Worm (Caenorhabditis elegans) whole organism, L2 larva: ENCODE results near the gene tbc-19.

Source experiments
- ama-1 ChIP-seq: fragments of 150-350 bp; optimal IDR thresholded peaks from 2 replicates; lab custom pipeline; 2018; ENCODE audit warnings: inconsistent platforms
- elt-1 ChIP-seq: fragments of 150-350 bp; optimal IDR thresholded peaks from 2 replicates; lab custom pipeline; 2014; ENCODE audit warnings: missing biosample characterization, missing genetic modification characterization
- fos-1 ChIP-seq: fragments of 150-350 bp; optimal IDR thresholded peaks from 2 replicates; lab custom pipeline; 2014; ENCODE audit warnings: missing biosample characterization, missing genetic modification characterization
- lin-39 ChIP-seq: fragments of 150-350 bp; optimal IDR thresholded peaks from 2 replicates; lab custom pipeline; 2014; ENCODE audit warnings: missing biosample characterization, missing genetic modification reagents, missing genetic modification characterization
- lsy-2 ChIP-seq, 2 experiments: fragments of 150-350 bp in 1 of 2; sonication (generic microtip) in 1 of 2; optimal IDR thresholded peaks; 2 replicates each; lab custom pipeline; 2014 to 2017; ENCODE audit warnings: missing biosample characterization in 2 of 2, missing genetic modification characterization in 2 of 2
- nhr-10 ChIP-seq: sonication (generic microtip); optimal IDR thresholded peaks from 2 replicates; lab custom pipeline; 2017; ENCODE audit warnings: missing biosample characterization, missing genetic modification characterization
- nhr-21 ChIP-seq: fragments of 150-350 bp; optimal IDR thresholded peaks from 2 replicates; lab custom pipeline; 2014; ENCODE audit warnings: missing biosample characterization, missing genetic modification characterization
- nhr-237 ChIP-seq: fragments of 150-350 bp; optimal IDR thresholded peaks from 2 replicates; lab custom pipeline; 2014; ENCODE audit warnings: missing biosample characterization, missing genetic modification characterization
- nhr-25 ChIP-seq: fragments of 150-350 bp; sonication (generic microtip); optimal IDR thresholded peaks from 3 replicates; lab custom pipeline; 2014; ENCODE audit warnings: missing biosample characterization, missing genetic modification characterization
- sem-4 ChIP-seq: fragments of 150-350 bp; optimal IDR thresholded peaks from 2 replicates; lab custom pipeline; 2014; ENCODE audit warnings: missing biosample characterization, missing genetic modification reagents, missing genetic modification characterization
- unc-39 ChIP-seq: fragments of 150-350 bp; optimal IDR thresholded peaks from 2 replicates; lab custom pipeline; 2014; ENCODE audit warnings: missing biosample characterization, missing genetic modification characterization
- unc-62 ChIP-seq: fragments of 150-350 bp; optimal IDR thresholded peaks from 2 replicates; lab custom pipeline; 2014; ENCODE audit warnings: missing biosample characterization, missing genetic modification reagents, missing genetic modification characterization
- ztf-11 ChIP-seq: sonication (generic microtip); optimal IDR thresholded peaks from 2 replicates; lab custom pipeline; 2017; ENCODE audit warnings: missing biosample characterization, missing genetic modification characterization

- TF ChIP-seq nhr-237 (tag; lab: Kevin White, UChicago), result no peak
- TF ChIP-seq nhr-21 (tag; lab: Kevin White, UChicago), result no peak
- no peak for TF ChIP-seq ztf-11 (tag; lab: Kevin White, UChicago)
- TF ChIP-seq nhr-10 (tag; lab: Kevin White, UChicago), result no peak
- TF ChIP-seq fos-1 (tag; lab: Kevin White, UChicago), result no peak
- no peak for TF ChIP-seq lsy-2 (tag; optimal IDR thresholded peaks at IDR 0.05; lab: Kevin White, UChicago)
- TF ChIP-seq sem-4 (tag; lab: Kevin White, UChicago), result no peak
- no peak for TF ChIP-seq nhr-25 (tag; lab: Kevin White, UChicago)
- TF ChIP-seq lin-39, result no peak
- TF ChIP-seq ama-1 (lab: Kevin White, UChicago), result no peak
- TF ChIP-seq elt-1 (tag; lab: Kevin White, UChicago), result no peak
- no peak for TF ChIP-seq unc-39 (tag; lab: Kevin White, UChicago)
- no peak for TF ChIP-seq unc-62 (GFP tag; lab: Kevin White, UChicago)
These were observed 52.5 kb downstream of the tbc-19 start, which contains the start of gene syx-2 for ce11 chrX:13959849-13960248.
